Worm (Caenorhabditis elegans): ENCODE results near the gene F57F4.2.

DNA sequence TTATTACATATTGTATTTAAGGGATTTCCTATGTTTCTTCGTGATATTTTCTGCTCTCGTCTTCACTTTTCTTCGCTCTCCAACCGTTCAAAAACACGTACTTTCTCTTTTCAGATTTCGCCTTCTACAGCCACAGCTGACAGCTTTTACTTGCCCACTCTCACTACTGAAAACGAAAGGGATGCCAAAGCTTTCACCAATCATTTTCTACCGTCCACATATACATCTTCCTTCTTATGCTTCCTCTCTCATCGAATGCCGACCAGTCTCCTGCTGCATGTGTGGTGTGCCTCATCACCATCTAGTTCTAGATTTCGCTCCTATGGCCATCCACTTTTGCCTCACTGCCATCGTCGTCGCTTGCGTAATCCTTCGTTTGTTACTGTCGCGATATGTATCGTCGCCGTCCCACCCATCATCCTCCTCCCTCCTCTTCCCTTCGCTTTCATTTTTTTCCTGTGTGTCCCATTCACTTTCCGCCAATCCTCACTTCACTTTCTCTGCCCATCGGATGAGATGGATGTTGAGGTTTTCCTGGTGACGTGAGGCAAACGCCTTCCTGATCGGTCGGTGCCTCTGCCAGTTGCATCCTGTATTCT, 36.3 kb downstream of the F57F4.2 start:
- TF ChIP-seq him-1 (tag; optimal IDR thresholded peaks at IDR 0.05), result no peak
- no peak for TF ChIP-seq dao-5 (tag; optimal IDR thresholded peaks at IDR 0.05)
